Worm (Caenorhabditis elegans) whole organism, L4 larva: Measurements from ENCODE around the gene ZK666.1.
"Not testable (repeated sequence)": the region's sequence is repeated elsewhere in the genome, so short reads cannot be mapped to it uniquely, and the experiment has no call there.

Experiments
- F10B5.3 ChIP-seq: sonication (generic microtip); optimal IDR thresholded peaks from 2 replicates; lab custom pipeline; 2016; ENCODE audit warnings: mild to moderate bottlenecking, missing genetic modification characterization, missing compliant biosample characterization
- T20F7.1 ChIP-seq: fragments of 200-800 bp; sonication (Bioruptor generic); optimal IDR thresholded peaks from 2 replicates; lab custom pipeline; 2018; ENCODE audit warnings: mild to moderate bottlenecking, missing genetic modification characterization, missing compliant biosample characterization
- T26A8.4 ChIP-seq: fragments of 200-800 bp; sonication (Bioruptor generic); IDR thresholded peaks from 2 replicates; pipeline ENCODE4 v1.3.6; 2022; ENCODE audit warnings: missing genetic modification characterization, missing compliant biosample characterization
- Y75B8A.6 ChIP-seq: fragments of 200-800 bp; sonication (Bioruptor generic); IDR thresholded peaks from 2 replicates; pipeline ENCODE4 v1.3.6; 2022; ENCODE audit warnings: missing genetic modification reagents, missing genetic modification characterization, missing compliant biosample characterization
- ZK337.2 ChIP-seq: fragments of 200-800 bp; sonication (Bioruptor generic); IDR thresholded peaks from 2 replicates; pipeline ENCODE4 v1.3.6; 2022; ENCODE audit warnings: missing genetic modification reagents, missing genetic modification characterization, missing compliant biosample characterization
- aha-1 ChIP-seq: fragments of 150-350 bp; peaks from one replicate; lab custom pipeline; 2014; ENCODE audit warnings: missing biosample characterization, missing genetic modification characterization
- aly-2 ChIP-seq: sonication (generic microtip); optimal IDR thresholded peaks from 2 replicates; lab custom pipeline; 2018; ENCODE audit warnings: missing biosample characterization, missing genetic modification characterization
- ceh-20 ChIP-seq: fragments of 200-800 bp; sonication (Bioruptor generic); IDR thresholded peaks from 2 replicates; pipeline ENCODE4 v1.3.6; 2022; ENCODE audit warnings: missing genetic modification reagents, missing genetic modification characterization, missing compliant biosample characterization
- ceh-62 ChIP-seq: sonication (generic microtip); optimal IDR thresholded peaks from 2 replicates; lab custom pipeline; 2017; ENCODE audit warnings: missing biosample characterization, missing genetic modification characterization
- ces-1 ChIP-seq: fragments of 150-350 bp; sonication (generic microtip); optimal IDR thresholded peaks from 4 replicates; lab custom pipeline; 2014; ENCODE audit warnings: missing biosample characterization, missing genetic modification reagents, missing genetic modification characterization
- duxl-1 ChIP-seq: sonication (generic microtip); optimal IDR thresholded peaks from 2 replicates; lab custom pipeline; 2016; ENCODE audit warnings: mild to moderate bottlenecking, missing genetic modification characterization, moderate library complexity, missing compliant biosample characterization; ENCODE audit not compliant: poor library complexity
- gei-8 ChIP-seq: fragments of 200-800 bp; sonication (Bioruptor generic); optimal IDR thresholded peaks from 2 replicates; lab custom pipeline; 2018; ENCODE audit warnings: mild to moderate bottlenecking, missing genetic modification characterization, missing compliant biosample characterization
- jun-1 ChIP-seq: fragments of 150-350 bp; optimal IDR thresholded peaks from 2 replicates; lab custom pipeline; 2014; ENCODE audit warnings: missing biosample characterization, missing genetic modification reagents, missing genetic modification characterization
- lin-39 ChIP-seq: fragments of 150-350 bp; optimal IDR thresholded peaks from 2 replicates; lab custom pipeline; 2014; ENCODE audit warnings: missing biosample characterization, missing genetic modification reagents, missing genetic modification characterization
- madf-5 ChIP-seq, 2 experiments: fragments of 200-800 bp; sonication (Bioruptor generic); IDR thresholded peaks; 2 replicates each; pipeline ENCODE4 v1.3.6; 2022; ENCODE audit warnings: missing compliant biosample characterization in 2 of 2, missing genetic modification characterization in 2 of 2
- nhr-111 ChIP-seq: fragments of 200-800 bp; sonication (Bioruptor generic); optimal IDR thresholded peaks from 2 replicates; lab custom pipeline; 2018; ENCODE audit warnings: mild to moderate bottlenecking, missing genetic modification characterization, missing compliant biosample characterization
- nhr-25 ChIP-seq: sonication (generic microtip); optimal IDR thresholded peaks from 2 replicates; lab custom pipeline; 2017; ENCODE audit warnings: missing genetic modification characterization, mild to moderate bottlenecking, missing compliant biosample characterization, antibody characterized with exemption, moderate library complexity, borderline replicate concordance; ENCODE audit not compliant: insufficient read depth
- pha-4 ChIP-seq, 2 experiments: fragments of 150-350 bp in 1 of 2; fragments of 200-800 bp in 1 of 2; sonication (Bioruptor generic) in 1 of 2; IDR thresholded peaks in 1 of 2; optimal IDR thresholded peaks in 1 of 2; 2 replicates each; pipeline versions ENCODE4 v1.3.6 to Lab custom; 2014 to 2022; ENCODE audit warnings: missing genetic modification characterization in 2 of 2, missing genetic modification reagents in 2 of 2, missing biosample characterization in 1 of 2, missing compliant biosample characterization in 1 of 2
- pqm-1 ChIP-seq: sonication (generic microtip); optimal IDR thresholded peaks from 2 replicates; lab custom pipeline; 2017; ENCODE audit warnings: missing biosample characterization, missing genetic modification characterization
- set-16 ChIP-seq: fragments of 200-800 bp; sonication (Bioruptor generic); IDR thresholded peaks from 2 replicates; pipeline ENCODE4 v1.3.6; 2022; ENCODE audit warnings: missing genetic modification reagents, missing genetic modification characterization, missing compliant biosample characterization
- snpc-4 ChIP-seq: fragments of 150-350 bp; optimal IDR thresholded peaks from 2 replicates; lab custom pipeline; 2014; ENCODE audit warnings: missing biosample characterization, missing genetic modification characterization
- tag-97 ChIP-seq: fragments of 200-800 bp; sonication (Bioruptor generic); IDR thresholded peaks from 2 replicates; pipeline ENCODE4 v1.3.6; 2022; ENCODE audit warnings: missing genetic modification characterization, missing compliant biosample characterization
- unc-62 ChIP-seq, 3 experiments: fragments of 150-350 bp in 1 of 3; sonication (generic microtip); optimal IDR thresholded peaks in 2 of 3; peaks in 1 of 3; 1 replicate in 1 of 3; 2 replicates in 2 of 3; lab custom pipeline; 2014 to 2017; ENCODE audit warnings: missing biosample characterization in 3 of 3, missing genetic modification characterization in 3 of 3, missing genetic modification reagents in 3 of 3, missing genotype in 1 of 3
- vab-7 ChIP-seq: fragments of 200-800 bp; sonication (Bioruptor generic); IDR thresholded peaks from 2 replicates; pipeline ENCODE4 v1.3.6; 2022; ENCODE audit warnings: missing genetic modification reagents, missing genetic modification characterization, missing compliant biosample characterization
- zfp-3 ChIP-seq: fragments of 200-800 bp; sonication (Bioruptor generic); conservative IDR thresholded peaks from 2 replicates; pipeline ENCODE4 v1.3.6; 2022; ENCODE audit warnings: missing genetic modification reagents, missing genetic modification characterization, missing compliant biosample characterization
- ztf-7 ChIP-seq: fragments of 150-350 bp; optimal IDR thresholded peaks from 2 replicates; lab custom pipeline; 2014; ENCODE audit warnings: missing biosample characterization, missing genetic modification characterization

Gene ZK666.1

DNA sequence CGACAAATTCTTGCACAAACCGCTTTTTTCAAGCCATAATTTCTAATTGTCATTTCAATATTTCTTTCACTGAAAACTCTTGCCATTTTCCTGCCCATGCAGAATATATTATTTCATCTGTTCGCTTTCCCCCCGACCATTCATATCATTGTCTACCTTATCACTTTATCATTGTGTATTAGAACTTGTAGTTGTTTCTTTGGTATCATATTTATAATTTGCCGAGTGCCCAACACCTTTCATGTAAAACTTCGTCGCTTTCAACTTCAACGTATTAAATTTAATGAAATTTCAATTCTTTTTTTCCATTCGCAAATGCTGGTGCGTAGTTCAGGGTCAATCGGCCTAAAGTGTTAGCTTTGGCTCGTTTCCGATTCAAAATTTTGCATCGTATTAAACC, 28.3 kb downstream of the ZK666.1 start, which contains the start of gene ZK673.1:
TSS of gene ZK673.1 (plus strand) at position 301 of the 400 bp plus-strand sequence.
- peak in 1 of 2 experiments; percentile 56 for TF ChIP-seq unc-62 (GFP tag; optimal IDR thresholded peaks at IDR 0.05 in 1 of 2; lab: Kevin White, UChicago)
- not testable (repeated sequence) for TF ChIP-seq unc-62 (tag; optimal IDR thresholded peaks at IDR 0.05; lab: Kevin White, UChicago)

DNA sequence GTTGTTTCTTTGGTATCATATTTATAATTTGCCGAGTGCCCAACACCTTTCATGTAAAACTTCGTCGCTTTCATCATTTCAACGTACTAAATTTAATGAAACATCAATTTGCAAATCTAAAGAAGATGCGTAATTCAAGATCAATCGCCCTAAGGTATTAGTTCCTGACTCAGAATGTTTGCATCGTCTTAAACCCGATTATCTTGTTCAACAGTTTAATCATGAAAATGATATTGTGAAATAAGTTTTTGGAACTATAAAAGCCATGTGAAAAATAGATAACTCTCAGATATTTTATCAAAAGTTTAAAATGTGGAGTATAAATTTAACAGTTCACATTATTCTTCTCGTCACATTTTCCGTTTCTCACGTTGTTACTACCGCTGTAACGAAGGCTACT, 31.2 kb downstream of the ZK666.1 start, which contains the start of gene E04D5.4:
TSS of gene E04D5.4 (plus strand) at position 301 of the 400 bp plus-strand sequence.
- TF ChIP-seq ces-1 (GFP tag; lab: Kevin White, UChicago) (no peak), jun-1 (no peak), zfp-3 (GFP tag; lab: Robert Waterston, UW) (no peak), nhr-25 (tag; lab: Kevin White, UChicago) (no peak), T20F7.1 (GFP tag; lab: Kevin White, UChicago) (no peak), ztf-7 (tag; lab: Kevin White, UChicago) (no peak), vab-7 (no peak), T26A8.4 (GFP tag; lab: Robert Waterston, UW) (no peak), F10B5.3 (no peak), ceh-20 (GFP tag; lab: Robert Waterston, UW) (no peak), aly-2 (tag; lab: Kevin White, UChicago) (no peak), lin-39 (tag; lab: Kevin White, UChicago) (no peak)

DNA sequence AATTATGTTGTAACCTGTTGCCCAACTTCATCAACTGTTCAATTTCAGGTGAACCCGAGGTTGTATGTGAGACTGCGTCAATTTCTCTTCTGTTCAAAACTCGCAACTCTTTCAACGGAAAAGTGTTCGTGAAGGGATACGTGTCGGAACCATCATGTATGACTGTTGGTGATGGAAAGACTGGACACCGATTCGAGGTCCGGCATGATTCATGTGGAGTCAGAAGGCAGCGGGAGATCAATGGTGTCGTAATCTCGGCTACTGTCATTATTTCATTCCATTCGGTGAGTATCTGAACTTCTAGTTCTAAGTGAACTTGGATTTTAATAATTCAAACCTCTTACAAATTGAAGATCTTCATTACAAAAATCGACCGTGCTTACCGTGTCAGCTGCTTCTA, 33.3 kb downstream of the ZK666.1 start:
- TF ChIP-seq madf-5 (GFP tag; IDR thresholded peaks at IDR 0.05; lab: Robert Waterston, UW), result no peak
- TF ChIP-seq aha-1 (tag; lab: Kevin White, UChicago), result peak; percentile 94

DNA sequence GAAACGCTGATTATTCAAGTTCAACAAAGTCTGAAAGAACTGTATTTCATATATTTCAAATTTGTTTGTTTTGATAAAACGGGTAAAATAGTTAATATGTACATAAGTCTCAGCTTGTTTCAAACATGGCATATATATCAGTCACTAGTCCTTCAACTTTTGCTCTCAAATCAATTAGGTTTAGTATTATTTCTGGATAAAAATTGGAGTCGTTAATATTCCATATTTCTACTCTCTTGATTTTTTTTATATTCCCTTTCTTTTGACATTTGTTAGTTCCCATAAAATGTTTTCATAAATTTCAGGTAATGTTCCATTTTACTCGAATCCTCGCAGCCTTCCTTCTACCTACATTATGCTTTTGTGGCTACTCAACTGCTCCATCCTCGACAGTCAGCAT, 35.3 kb downstream of the ZK666.1 start, which contains the start of gene cut-4:
TSS of gene cut-4 (plus strand) at position 301 of the 400 bp plus-strand sequence.
- TF ChIP-seq pqm-1 (tag; lab: Kevin White, UChicago), result no peak
- TF ChIP-seq ZK337.2 (GFP tag; lab: Robert Waterston, UW), result no peak
- no peak for TF ChIP-seq pha-4 (GFP tag; IDR thresholded peaks at IDR 0.05; lab: Robert Waterston, UW)
- TF ChIP-seq pha-4 (tag; optimal IDR thresholded peaks at IDR 0.05; lab: Kevin White, UChicago), result no peak
- TF ChIP-seq, all 104 proteins: peak for 0

DNA sequence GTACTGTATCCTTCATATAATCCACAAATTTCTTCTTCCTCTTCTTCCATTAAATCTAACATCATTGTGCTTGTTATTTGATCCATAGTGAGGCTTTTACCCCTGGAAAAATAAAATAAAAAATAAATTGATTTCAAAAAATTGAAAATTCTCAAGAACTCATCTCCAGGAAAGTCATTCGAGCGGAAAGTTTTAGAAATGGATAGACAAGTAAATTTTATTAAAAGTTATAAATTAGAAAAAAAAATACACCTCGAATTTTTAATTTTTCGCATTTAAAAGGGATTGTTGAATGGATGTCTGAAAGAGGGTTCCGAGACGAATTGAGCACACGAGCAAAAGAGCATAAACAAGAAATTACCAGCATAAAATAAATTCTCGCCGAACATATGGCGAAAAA, 49.2 kb downstream of the ZK666.1 start, which contains the start of gene frpr-21:
TSS of gene frpr-21 (minus strand) at position 101 of the 400 bp plus-strand sequence.
- TF ChIP-seq Y75B8A.6 (GFP tag; lab: Robert Waterston, UW) (no peak), gei-8 (no peak), snpc-4 (tag; lab: Kevin White, UChicago) (no peak), jun-1 (no peak), duxl-1 (tag; lab: Kevin White, UChicago) (no peak), set-16 (GFP tag; lab: Robert Waterston, UW) (no peak), nhr-111 (GFP tag; lab: Kevin White, UChicago) (no peak), tag-97 (GFP tag; lab: Robert Waterston, UW) (no peak), ceh-62 (tag; lab: Kevin White, UChicago) (no peak)
